Worm (Caenorhabditis elegans) whole organism, dauer: ENCODE results near the gene clec-219.
"Not testable (repeated sequence)": the region's sequence is repeated elsewhere in the genome, so short reads cannot be mapped to it uniquely, and the experiment has no call there.

Experiments
- unc-62 ChIP-seq: sonication (generic microtip); optimal IDR thresholded peaks from 2 replicates; lab custom pipeline; 2017; ENCODE audit warnings: missing biosample characterization, missing genetic modification reagents, missing genetic modification characterization

Gene clec-219

ce11 chrV:8302522-8302921 is 15.7 kb upstream of the clec-219 start, which contains the start of gene sel-9:
Gene sel-9 (minus strand): TSS chrV:8302580.
- no peak for TF ChIP-seq unc-62 (GFP tag; lab: Kevin White, UChicago)

ce11 chrV:8304461-8305195 is 13.6 kb upstream of the clec-219 start, which contains the start of gene W02D7.11:
Gene W02D7.11 (minus strand): TSS chrV:8304511.
- no peak for TF ChIP-seq unc-62 (GFP tag; lab: Kevin White, UChicago)

ce11 chrV:8305940-8306339 is 12.3 kb upstream of the clec-219 start:
- no peak for TF ChIP-seq unc-62 (GFP tag; lab: Kevin White, UChicago)

- no peak for TF ChIP-seq unc-62 (GFP tag; lab: Kevin White, UChicago)
Measured at ce11 chrV:8306366-8306765, 11.9 kb upstream of the clec-219 start, which contains the start of gene W02D7.8. Gene W02D7.8 (minus strand): TSS chrV:8306466.

- TF ChIP-seq unc-62 (GFP tag; lab: Kevin White, UChicago), result no peak
Measured at ce11 chrV:8307013-8307412, 11.2 kb upstream of the clec-219 start.

ce11 chrV:8307681-8308080 is 10.6 kb upstream of the clec-219 start, which contains the start of gene clec-218:
Gene clec-218 (plus strand): TSS chrV:8307942.
- TF ChIP-seq unc-62 (GFP tag; lab: Kevin White, UChicago), result no peak

- TF ChIP-seq unc-62 (GFP tag; lab: Kevin White, UChicago), result no peak
Measured at ce11 chrV:8311210-8311609, 7.0 kb upstream of the clec-219 start, which contains the start of gene W02D7.12. Gene W02D7.12 (plus strand): TSS chrV:8311510.

ce11 chrV:8323545-8323944 is 5.3 kb downstream of the clec-219 start:
- TF ChIP-seq unc-62 (GFP tag; lab: Kevin White, UChicago), result no peak

ce11 chrV:8325906-8326305 is 7.7 kb downstream of the clec-219 start:
- no peak for TF ChIP-seq unc-62 (GFP tag; lab: Kevin White, UChicago)

- TF ChIP-seq unc-62 (GFP tag; lab: Kevin White, UChicago), result no peak
Measured at ce11 chrV:8327080-8327479, 8.8 kb downstream of the clec-219 start.

- no peak for TF ChIP-seq unc-62 (GFP tag; lab: Kevin White, UChicago)
Measured at ce11 chrV:8334360-8334759, 16.1 kb downstream of the clec-219 start, which contains the start of gene tmd-2. Gene tmd-2 (plus strand): TSS chrV:8334660.

ce11 chrV:8335620-8336019 is 17.4 kb downstream of the clec-219 start:
- TF ChIP-seq unc-62 (GFP tag; lab: Kevin White, UChicago), result no peak

- not testable (repeated sequence) for TF ChIP-seq unc-62 (GFP tag; lab: Kevin White, UChicago)
Measured at ce11 chrV:8340924-8341323, 22.7 kb downstream of the clec-219 start, which contains the start of gene C08D8.7. Gene C08D8.7 (plus strand): TSS chrV:8341224.

ce11 chrV:8342416-8342815 is 24.2 kb downstream of the clec-219 start:
- TF ChIP-seq unc-62 (GFP tag; lab: Kevin White, UChicago), result no peak

- no peak for TF ChIP-seq unc-62 (GFP tag; lab: Kevin White, UChicago)
Measured at ce11 chrV:8345436-8345835, 27.2 kb downstream of the clec-219 start, which contains the start of gene C08D8.1. Gene C08D8.1 (plus strand): TSS chrV:8345759.

ce11 chrV:8348959-8349389 is 30.7 kb downstream of the clec-219 start:
- no peak for TF ChIP-seq unc-62 (GFP tag; lab: Kevin White, UChicago)

- no peak for TF ChIP-seq unc-62 (GFP tag; lab: Kevin White, UChicago)
Measured at ce11 chrV:8349950-8350349, 31.7 kb downstream of the clec-219 start.
